Worm (Caenorhabditis elegans) whole organism, L1 larva: ENCODE measurements around the gene F09C6.10.

Source experiments
- C34B4.2 ChIP-seq: sonication (generic microtip); optimal IDR thresholded peaks from 2 replicates; lab custom pipeline; 2017; ENCODE audit warnings: mild to moderate bottlenecking, missing genetic modification characterization, missing compliant biosample characterization
- ceh-82 ChIP-seq, 3 experiments: fragments of 150-350 bp in 1 of 3; sonication (generic microtip) in 2 of 3; optimal IDR thresholded peaks; 2 replicates each; lab custom pipeline; 2014 to 2017; ENCODE audit warnings: missing biosample characterization in 3 of 3, missing genetic modification characterization in 3 of 3
- lsy-2 ChIP-seq, 2 experiments: fragments of 150-350 bp; optimal IDR thresholded peaks; 2 replicates each; lab custom pipeline; 2014; ENCODE audit warnings: missing biosample characterization in 2 of 2, missing genetic modification characterization in 2 of 2
- mab-9 ChIP-seq: fragments of 200-800 bp; sonication (Bioruptor generic); IDR thresholded peaks from 2 replicates; pipeline ENCODE4 v1.3.6; 2022; ENCODE audit warnings: missing genetic modification reagents, missing genetic modification characterization, missing compliant biosample characterization
- mdl-1 ChIP-seq, 2 experiments: fragments of 150-350 bp; optimal IDR thresholded peaks; 2 replicates each; lab custom pipeline; 2014 to 2017; ENCODE audit warnings: missing biosample characterization in 2 of 2, missing genetic modification characterization in 2 of 2, inconsistent platforms in 1 of 2

- TF ChIP-seq ceh-82 (tag; optimal IDR thresholded peaks at IDR 0.05; lab: Kevin White, UChicago) (no peak), lsy-2 (tag; optimal IDR thresholded peaks at IDR 0.05; lab: Kevin White, UChicago) (no peak), mab-9 (GFP tag; lab: Robert Waterston, UW) (no peak), mdl-1 (tag; optimal IDR thresholded peaks at IDR 0.05; lab: Kevin White, UChicago) (no peak), C34B4.2 (tag; lab: Kevin White, UChicago) (no peak)
Measured at ce11 chrV:16916079-16916478, at the start of gene F09C6.10.
